Worm (Caenorhabditis elegans) whole organism, midembryonic: ENCODE measurements around the gene let-4.

Experiments
- T22C8.4 ChIP-seq: fragments of 200-800 bp; sonication (Bioruptor generic); IDR thresholded peaks from 2 replicates; pipeline ENCODE4 v1.3.6; 2022; ENCODE audit warnings: missing genetic modification characterization, missing compliant biosample characterization
- flt-1 ChIP-seq: fragments of 200-800 bp; sonication (Bioruptor generic); IDR thresholded peaks from 2 replicates; pipeline ENCODE4 v1.3.6; 2022; ENCODE audit warnings: missing genetic modification characterization, missing compliant biosample characterization
- klf-2 ChIP-seq: fragments of 200-800 bp; sonication (Bioruptor generic); conservative IDR thresholded peaks from 2 replicates; pipeline ENCODE4 v1.3.6; 2022; ENCODE audit warnings: missing genetic modification reagents, missing genetic modification characterization, missing compliant biosample characterization
- med-1 ChIP-seq: sonication (generic microtip); optimal IDR thresholded peaks from 2 replicates; lab custom pipeline; 2017; ENCODE audit warnings: missing genetic modification characterization, mild to moderate bottlenecking, missing compliant biosample characterization, antibody characterized with exemption, missing genetic modification reagents; ENCODE audit not compliant: insufficient read depth
- ref-1 ChIP-seq: fragments of 200-800 bp; sonication (Bioruptor generic); conservative IDR thresholded peaks from 2 replicates; pipeline ENCODE4 v1.3.6; 2022; ENCODE audit warnings: missing genetic modification reagents, missing genetic modification characterization, missing compliant biosample characterization
- ztf-29 ChIP-seq: fragments of 200-800 bp; sonication (Bioruptor generic); IDR thresholded peaks from 2 replicates; pipeline ENCODE4 v1.3.6; 2022; ENCODE audit warnings: missing genetic modification reagents, missing genetic modification characterization, missing compliant biosample characterization

DNA sequence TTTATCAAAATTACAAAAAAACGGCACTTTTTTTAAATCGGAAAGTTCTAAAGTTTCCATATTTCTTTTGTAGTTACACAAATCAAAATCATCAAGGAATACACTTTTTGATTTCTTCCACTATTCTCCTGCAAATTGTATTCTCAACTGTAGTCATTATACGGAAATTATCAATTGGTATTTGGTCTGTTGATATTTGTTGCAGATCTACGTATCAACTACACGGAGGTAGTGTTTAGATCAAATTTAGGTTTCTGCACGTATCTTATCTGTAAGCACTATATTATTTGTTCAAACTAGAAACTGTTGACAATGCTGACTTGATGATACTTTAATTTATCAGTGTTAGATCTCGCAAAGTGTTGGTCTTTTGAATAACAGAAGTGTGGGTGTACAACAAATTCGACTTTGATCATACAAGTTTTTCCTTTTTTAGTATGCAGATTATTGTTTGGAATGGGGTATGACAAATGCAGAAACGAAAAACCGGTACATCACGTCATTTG is 9.4 kb upstream of the let-4 start:
- TF ChIP-seq med-1 (GFP tag; lab: Kevin White, UChicago): no peak
- no peak for TF ChIP-seq klf-2
- TF ChIP-seq T22C8.4: no peak
- TF ChIP-seq ztf-29 (GFP tag; lab: Robert Waterston, UW): no peak
- TF ChIP-seq ref-1: no peak
- no peak for TF ChIP-seq flt-1
